Fruit fly (Drosophila melanogaster): Measurements from ENCODE around the gene GlyRS.

DNA sequence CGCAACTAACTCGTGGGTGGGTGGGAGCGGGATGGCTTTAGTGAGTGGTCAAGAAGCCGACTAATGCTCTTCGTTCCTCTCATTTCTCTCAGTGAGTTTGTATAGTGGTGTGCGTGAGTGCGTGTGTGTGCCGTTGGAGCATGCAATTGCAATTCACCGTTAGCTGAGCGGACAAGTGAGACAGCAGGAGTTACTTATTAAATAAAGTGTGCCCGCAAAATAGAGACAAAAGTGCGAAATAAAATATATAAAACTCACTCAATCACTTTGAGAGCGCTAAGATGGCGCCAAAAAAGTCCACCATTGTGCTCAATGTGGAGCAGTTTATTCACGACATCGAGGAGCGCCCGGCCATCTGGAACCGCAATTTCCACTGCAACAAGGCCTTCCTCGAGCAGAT lies 13.6 kb downstream of the GlyRS start:
- TF ChIP-seq GATAd (GFP tag; optimal IDR thresholded peaks at IDR 0.05): no peak
- TF ChIP-seq Sp1 (GFP tag; optimal IDR thresholded peaks at IDR 0.05): no peak
- no peak for TF ChIP-seq Hr78 (GFP tag; optimal IDR thresholded peaks at IDR 0.05)
- no peak for TF ChIP-seq dl (GFP tag; optimal IDR thresholded peaks at IDR 0.05; ENCODE audit: insufficient read depth in 1 of 2, partially characterized antibody in 2 of 2)

Measured in whole organism, wandering third instar larva.